Worm (Caenorhabditis elegans): ENCODE results near the gene dap-3.

The dap-3 gene

ce11 chrII:10607238-10607961, 26.5 kb downstream of the dap-3 start, which contains the start of gene ccm-3:
ccm-3 (minus strand) TSS chrII:10607275.
- TF ChIP-seq nhr-12 (tag; optimal IDR thresholded peaks at IDR 0.05) (no peak), nhr-23 (tag; optimal IDR thresholded peaks at IDR 0.05) (peak; percentile 5), ceh-16 (tag; optimal IDR thresholded peaks at IDR 0.05) (no peak), pha-4 (tag; optimal IDR thresholded peaks at IDR 0.05) (peak; percentile 80), elt-2 (tag; optimal IDR thresholded peaks at IDR 0.05) (peak; percentile 43), hmg-11 (tag; optimal IDR thresholded peaks at IDR 0.05) (peak; percentile 1), lin-15B (tag; optimal IDR thresholded peaks at IDR 0.05) (peak; percentile 72), nfya-1 (tag; optimal IDR thresholded peaks at IDR 0.05; ENCODE audit: insufficient read depth) (peak; percentile 31)

ce11 chrII:10608821-10609220, 27.9 kb downstream of the dap-3 start:
- no peak for TF ChIP-seq egl-5 (tag; optimal IDR thresholded peaks at IDR 0.05)
- TF ChIP-seq nhr-23 (tag; optimal IDR thresholded peaks at IDR 0.05), result no peak
- TF ChIP-seq fkh-10 (GFP tag; optimal IDR thresholded peaks at IDR 0.05), result no peak
- TF ChIP-seq nhr-25 (tag; optimal IDR thresholded peaks at IDR 0.05), result no peak
- TF ChIP-seq pqm-1 (tag; optimal IDR thresholded peaks at IDR 0.05), result no peak
- TF ChIP-seq daf-12 (tag; optimal IDR thresholded peaks at IDR 0.05), result no peak
- no peak for TF ChIP-seq nhr-76 (tag; optimal IDR thresholded peaks at IDR 0.05)
- no peak for TF ChIP-seq elt-3 (tag; optimal IDR thresholded peaks at IDR 0.05)
- no peak for TF ChIP-seq ztf-4 (tag; optimal IDR thresholded peaks at IDR 0.05)
- no peak for TF ChIP-seq sea-2 (GFP tag; optimal IDR thresholded peaks at IDR 0.05)
- no peak for TF ChIP-seq nhr-237 (tag; optimal IDR thresholded peaks at IDR 0.05)
- no peak for TF ChIP-seq ztf-11 (tag; optimal IDR thresholded peaks at IDR 0.05)
- no peak for TF ChIP-seq nhr-77 (tag; optimal IDR thresholded peaks at IDR 0.05)
- no peak for TF ChIP-seq mml-1 (tag; optimal IDR thresholded peaks at IDR 0.05)
- no peak for TF ChIP-seq ceh-16 (tag; optimal IDR thresholded peaks at IDR 0.05)
- no peak for TF ChIP-seq snpc-4 (tag; optimal IDR thresholded peaks at IDR 0.05)
- no peak for TF ChIP-seq hmg-11 (tag; optimal IDR thresholded peaks at IDR 0.05)
- no peak for TF ChIP-seq lin-39 (tag; optimal IDR thresholded peaks at IDR 0.05)
- TF ChIP-seq elt-1 (tag; optimal IDR thresholded peaks at IDR 0.05), result no peak

DNA sequence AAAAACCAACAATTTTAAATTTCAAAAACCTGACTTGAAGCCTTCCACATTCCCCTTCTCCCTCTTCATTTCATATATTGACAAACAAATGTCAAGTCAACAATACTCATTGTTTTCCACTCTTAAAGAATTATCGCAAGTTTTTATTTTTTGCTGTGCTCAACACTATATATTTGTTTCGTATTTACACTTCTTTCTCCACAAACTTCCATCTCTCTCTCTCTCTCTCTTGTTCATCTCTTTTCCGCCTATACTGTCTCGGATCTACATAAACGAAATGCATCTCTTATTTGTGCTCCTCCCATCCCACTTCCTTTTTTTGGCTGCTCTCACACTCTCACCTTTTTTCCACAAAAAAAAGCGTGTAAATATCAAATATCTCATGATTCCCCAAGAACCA, 31.8 kb downstream of the dap-3 start, which contains the start of gene C14A4.12:
Gene C14A4.12, plus strand, starts transcription at position 301 of the 400 bp plus-strand sequence.
- TF ChIP-seq pha-4 (tag; optimal IDR thresholded peaks at IDR 0.05), result peak; percentile 90
- no peak for TF ChIP-seq tbx-2 (tag; optimal IDR thresholded peaks at IDR 0.05)
- no peak for TF ChIP-seq daf-12 (tag; optimal IDR thresholded peaks at IDR 0.05)
- TF ChIP-seq nhr-11 (tag; optimal IDR thresholded peaks at IDR 0.05), result no peak
- TF ChIP-seq aly-2 (tag; optimal IDR thresholded peaks at IDR 0.05), result no peak
- no peak for TF ChIP-seq nhr-25 (tag; optimal IDR thresholded peaks at IDR 0.05)
- TF ChIP-seq lsy-12 (tag; optimal IDR thresholded peaks at IDR 0.05), result no peak

ce11 chrII:10618157-10618556, 37.2 kb downstream of the dap-3 start, which contains the start of gene C14A4.13:
C14A4.13 (plus strand) TSS chrII:10618457.
- TF ChIP-seq lin-15B (tag; optimal IDR thresholded peaks at IDR 0.05) (no peak), skn-1 (tag; optimal IDR thresholded peaks at IDR 0.05) (no peak), nhr-67 (tag; optimal IDR thresholded peaks at IDR 0.05) (no peak), nhr-76 (tag; optimal IDR thresholded peaks at IDR 0.05) (no peak), nhr-77 (tag; optimal IDR thresholded peaks at IDR 0.05) (no peak), nfya-1 (tag; optimal IDR thresholded peaks at IDR 0.05; ENCODE audit: insufficient read depth) (no peak), ZK546.5 (tag; optimal IDR thresholded peaks at IDR 0.05) (no peak), mml-1 (tag; optimal IDR thresholded peaks at IDR 0.05) (no peak), egl-27 (tag; optimal IDR thresholded peaks at IDR 0.05) (no peak), nhr-11 (tag; optimal IDR thresholded peaks at IDR 0.05) (no peak), ceh-16 (tag; optimal IDR thresholded peaks at IDR 0.05) (no peak), lin-39 (tag; optimal IDR thresholded peaks at IDR 0.05) (no peak), nhr-237 (tag; optimal IDR thresholded peaks at IDR 0.05) (no peak), egl-5 (tag; optimal IDR thresholded peaks at IDR 0.05) (no peak), elt-2 (tag; optimal IDR thresholded peaks at IDR 0.05) (no peak), ceh-82 (tag; optimal IDR thresholded peaks at IDR 0.05) (no peak), eor-1 (tag; optimal IDR thresholded peaks at IDR 0.05) (no peak), ceh-28 (tag; optimal IDR thresholded peaks at IDR 0.05) (no peak)
